Worm (Caenorhabditis elegans) whole organism, L3 larva: ENCODE measurements around the gene phf-31.

Source experiments
- R02D3.7 ChIP-seq: fragments of 150-350 bp; optimal IDR thresholded peaks from 2 replicates; lab custom pipeline; 2014; ENCODE audit warnings: missing biosample characterization, missing genetic modification characterization
- lin-39 ChIP-seq: fragments of 150-350 bp; optimal IDR thresholded peaks from 2 replicates; lab custom pipeline; 2018; ENCODE audit warnings: missing biosample characterization, missing genetic modification reagents, missing genetic modification characterization
- mdl-1 ChIP-seq: fragments of 150-350 bp; optimal IDR thresholded peaks from 2 replicates; lab custom pipeline; 2014; ENCODE audit warnings: missing biosample characterization, missing genetic modification characterization
- nhr-25 ChIP-seq: sonication (generic microtip); optimal IDR thresholded peaks from 2 replicates; lab custom pipeline; 2017; ENCODE audit warnings: missing biosample characterization, missing genetic modification characterization
- snpc-4 ChIP-seq: fragments of 150-350 bp; optimal IDR thresholded peaks from 2 replicates; lab custom pipeline; 2014; ENCODE audit warnings: missing biosample characterization, missing genetic modification characterization

DNA sequence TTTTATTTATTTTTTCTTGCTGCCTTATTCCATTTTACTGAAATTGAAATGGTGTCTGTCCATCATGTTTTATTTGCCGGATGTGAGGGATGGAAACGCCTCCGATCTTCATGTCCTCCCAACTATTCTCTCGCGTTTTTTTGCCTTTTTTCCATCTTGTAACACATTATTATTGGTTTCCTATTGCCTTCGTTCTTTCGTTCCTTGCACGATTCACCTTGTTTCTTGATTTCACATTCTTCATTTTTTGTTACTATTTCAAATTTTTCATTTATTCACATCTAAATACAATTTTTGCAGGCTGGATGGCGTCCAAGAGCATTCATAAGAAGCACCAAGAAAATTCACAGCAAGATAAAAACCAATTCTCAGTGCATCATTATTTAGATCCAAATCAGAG lies 9.8 kb downstream of the phf-31 start, which contains the start of gene yap-1:
- TF ChIP-seq mdl-1 (no peak), snpc-4 (tag; lab: Kevin White, UChicago) (no peak), nhr-25 (no peak), R02D3.7 (tag; lab: Kevin White, UChicago) (no peak), lin-39 (tag; lab: Kevin White, UChicago) (no peak)
